Worm (Caenorhabditis elegans) whole organism, young adult: ENCODE results near the gene ZK546.2.
A peak's percentile ranks its signal among the peaks of the same experiment; 100 is the strongest.

Experiments
- B0019.2 ChIP-seq: fragments of 200-800 bp; sonication (Bioruptor generic); conservative IDR thresholded peaks from 2 replicates; pipeline ENCODE4 v1.3.6; 2022; ENCODE audit warnings: missing genetic modification reagents, missing genetic modification characterization, missing compliant biosample characterization
- F23B12.7 ChIP-seq: sonication (generic microtip); optimal IDR thresholded peaks from 2 replicates; lab custom pipeline; 2017; ENCODE audit warnings: missing genetic modification characterization, mild to moderate bottlenecking, missing compliant biosample characterization, antibody characterized with exemption, moderate library complexity; ENCODE audit not compliant: insufficient read depth
- F55B11.4 ChIP-seq: sonication (generic microtip); optimal IDR thresholded peaks from 2 replicates; lab custom pipeline; 2016; ENCODE audit warnings: missing compliant biosample characterization, missing genetic modification characterization, borderline replicate concordance; ENCODE audit not compliant: insufficient read depth
- F57A8.1 ChIP-seq: fragments of 200-800 bp; sonication (Bioruptor generic); optimal IDR thresholded peaks from 2 replicates; lab custom pipeline; 2018; ENCODE audit warnings: mild to moderate bottlenecking, missing genetic modification characterization, moderate library complexity, missing compliant biosample characterization
- T07F8.4 ChIP-seq: sonication (generic microtip); optimal IDR thresholded peaks from 2 replicates; lab custom pipeline; 2016; ENCODE audit warnings: mild to moderate bottlenecking, missing genetic modification characterization, moderate library complexity, missing compliant biosample characterization
- T26A5.8 ChIP-seq: sonication (generic microtip); optimal IDR thresholded peaks from 2 replicates; lab custom pipeline; 2016; ENCODE audit warnings: missing genetic modification characterization, missing compliant biosample characterization
- Y53F4B.3 ChIP-seq: fragments of 200-800 bp; sonication (Bioruptor generic); IDR thresholded peaks from 2 replicates; pipeline ENCODE4 v1.3.6; 2022; ENCODE audit warnings: missing genetic modification reagents, missing genetic modification characterization, missing compliant biosample characterization
- Y56A3A.18 ChIP-seq: fragments of 200-800 bp; sonication (Bioruptor generic); IDR thresholded peaks from 2 replicates; pipeline ENCODE4 v1.3.6; 2022; ENCODE audit warnings: missing genetic modification reagents, missing genetic modification characterization, missing compliant biosample characterization
- Y67H2A.10 ChIP-seq: fragments of 200-800 bp; sonication (Bioruptor generic); conservative IDR thresholded peaks from 2 replicates; pipeline ENCODE4 v1.3.6; 2022; ENCODE audit warnings: missing genetic modification reagents, missing genetic modification characterization, missing compliant biosample characterization
- ZK185.1 ChIP-seq: sonication (generic microtip); optimal IDR thresholded peaks from 2 replicates; lab custom pipeline; 2016; ENCODE audit warnings: mild to moderate bottlenecking, missing genetic modification characterization, missing compliant biosample characterization; ENCODE audit not compliant: poor library complexity, severe bottlenecking
- aptf-3 ChIP-seq: fragments of 200-800 bp; sonication (Bioruptor generic); IDR thresholded peaks from 2 replicates; pipeline ENCODE4 v1.3.6; 2022; ENCODE audit warnings: missing genetic modification characterization, missing compliant biosample characterization
- attf-5 ChIP-seq: fragments of 200-800 bp; sonication (Bioruptor generic); optimal IDR thresholded peaks from 2 replicates; lab custom pipeline; 2018; ENCODE audit warnings: mild to moderate bottlenecking, missing genetic modification characterization, missing compliant biosample characterization
- cebp-1 ChIP-seq, 2 experiments: fragments of 200-800 bp in 1 of 2; sonication (Bioruptor generic) in 1 of 2; sonication (generic microtip) in 1 of 2; IDR thresholded peaks in 1 of 2; optimal IDR thresholded peaks in 1 of 2; 2 replicates each; pipeline versions ENCODE4 v1.3.6 to Lab custom; 2017 to 2022; ENCODE audit warnings: missing compliant biosample characterization in 2 of 2, missing genetic modification characterization in 2 of 2, mild to moderate bottlenecking in 1 of 2, missing genetic modification reagents in 1 of 2, moderate library complexity in 1 of 2
- ceh-100 ChIP-seq: fragments of 200-800 bp; sonication (Bioruptor generic); IDR thresholded peaks from 2 replicates; pipeline ENCODE4 v1.3.6; 2022; ENCODE audit warnings: missing genetic modification reagents, missing genetic modification characterization, missing compliant biosample characterization
- ceh-79 ChIP-seq: sonication (generic microtip); optimal IDR thresholded peaks from 2 replicates; lab custom pipeline; 2017; ENCODE audit warnings: mild to moderate bottlenecking, missing genetic modification characterization, missing compliant biosample characterization
- chd-7 ChIP-seq: sonication (generic microtip); optimal IDR thresholded peaks from 2 replicates; lab custom pipeline; 2016; ENCODE audit warnings: mild to moderate bottlenecking, missing genetic modification characterization, moderate library complexity, missing compliant biosample characterization
- dox-1 ChIP-seq: fragments of 200-800 bp; sonication (Bioruptor generic); IDR thresholded peaks from 2 replicates; pipeline ENCODE4 v1.3.6; 2022; ENCODE audit warnings: missing genetic modification reagents, missing genetic modification characterization, missing compliant biosample characterization
- dpl-1 ChIP-seq: fragments of 150-350 bp; optimal IDR thresholded peaks from 2 replicates; lab custom pipeline; 2014; ENCODE audit warnings: missing biosample characterization, missing genetic modification reagents, missing genetic modification characterization
- fkh-3 ChIP-seq: sonication (generic microtip); optimal IDR thresholded peaks from 2 replicates; lab custom pipeline; 2016; ENCODE audit warnings: mild to moderate bottlenecking, missing genetic modification characterization, missing compliant biosample characterization
- let-607 ChIP-seq, 2 experiments: fragments of 200-800 bp in 1 of 2; sonication (Bioruptor generic) in 1 of 2; sonication (generic microtip) in 1 of 2; optimal IDR thresholded peaks; 2 replicates each; lab custom pipeline; 2016 to 2018; ENCODE audit warnings: mild to moderate bottlenecking in 2 of 2, missing compliant biosample characterization in 2 of 2, missing genetic modification characterization in 2 of 2, moderate library complexity in 2 of 2, missing genotype in 1 of 2
- lin-35 ChIP-seq, 3 experiments: fragments of 150-350 bp in 2 of 3; sonication (generic microtip) in 1 of 3; optimal IDR thresholded peaks; 2 replicates each; lab custom pipeline; 2014 to 2018; ENCODE audit warnings: missing biosample characterization in 3 of 3, missing genetic modification characterization in 3 of 3, missing genetic modification reagents in 3 of 3
- lin-54 ChIP-seq: fragments of 200-800 bp; sonication (Bioruptor generic); optimal IDR thresholded peaks from 2 replicates; lab custom pipeline; 2018; ENCODE audit warnings: mild to moderate bottlenecking, missing genetic modification characterization, missing compliant biosample characterization
- lsl-1 ChIP-seq: fragments of 200-800 bp; sonication (Bioruptor generic); optimal IDR thresholded peaks from 2 replicates; lab custom pipeline; 2018; ENCODE audit warnings: mild to moderate bottlenecking, missing genetic modification characterization, moderate library complexity, missing compliant biosample characterization
- madf-3 ChIP-seq: fragments of 200-800 bp; sonication (Bioruptor generic); IDR thresholded peaks from 2 replicates; pipeline ENCODE4 v1.3.6; 2022; ENCODE audit warnings: missing genetic modification reagents, missing genetic modification characterization, missing compliant biosample characterization
- madf-6 ChIP-seq: fragments of 200-800 bp; sonication (Bioruptor generic); IDR thresholded peaks from 2 replicates; pipeline ENCODE4 v1.3.6; 2022; ENCODE audit warnings: missing genetic modification reagents, missing genetic modification characterization, missing compliant biosample characterization
- mcd-1 ChIP-seq: fragments of 200-800 bp; sonication (Bioruptor generic); IDR thresholded peaks from 2 replicates; pipeline ENCODE4 v1.3.6; 2022; ENCODE audit warnings: missing genetic modification reagents, missing genetic modification characterization, missing compliant biosample characterization
- nfyb-1 ChIP-seq: fragments of 200-800 bp; sonication (Bioruptor generic); IDR thresholded peaks from 2 replicates; pipeline ENCODE4 v1.3.6; 2022; ENCODE audit warnings: missing genetic modification reagents, missing genetic modification characterization, missing compliant biosample characterization
- nhr-80 ChIP-seq: sonication (generic microtip); optimal IDR thresholded peaks from 2 replicates; lab custom pipeline; 2016; ENCODE audit warnings: missing genetic modification characterization, missing compliant biosample characterization
- nhr-90 ChIP-seq: sonication (generic microtip); optimal IDR thresholded peaks from 2 replicates; lab custom pipeline; 2016; ENCODE audit warnings: missing genotype, mild to moderate bottlenecking, missing genetic modification characterization, missing compliant biosample characterization
- sdz-38 ChIP-seq: sonication (generic microtip); optimal IDR thresholded peaks from 2 replicates; lab custom pipeline; 2016; ENCODE audit warnings: missing genotype, missing genetic modification characterization, missing compliant biosample characterization
- snpc-1.3 ChIP-seq: sonication (generic microtip); optimal IDR thresholded peaks from 2 replicates; lab custom pipeline; 2017; ENCODE audit warnings: missing genetic modification characterization, mild to moderate bottlenecking, missing compliant biosample characterization, antibody characterized with exemption, moderate library complexity, missing genotype, missing genetic modification reagents; ENCODE audit not compliant: insufficient read depth
- snpc-3.4 ChIP-seq: sonication (generic microtip); optimal IDR thresholded peaks from 2 replicates; lab custom pipeline; 2017; ENCODE audit warnings: missing genetic modification characterization, mild to moderate bottlenecking, missing compliant biosample characterization, antibody characterized with exemption, moderate library complexity, missing genotype, missing genetic modification reagents
- tlf-1 ChIP-seq: fragments of 200-800 bp; sonication (Bioruptor generic); optimal IDR thresholded peaks from 2 replicates; lab custom pipeline; 2018; ENCODE audit warnings: mild to moderate bottlenecking, missing genetic modification characterization, missing compliant biosample characterization
- unc-130 ChIP-seq: sonication (generic microtip); optimal IDR thresholded peaks from 2 replicates; lab custom pipeline; 2016; ENCODE audit warnings: missing genetic modification reagents, missing genetic modification characterization, missing compliant biosample characterization
- ztf-26 ChIP-seq: sonication (generic microtip); optimal IDR thresholded peaks from 2 replicates; lab custom pipeline; 2017; ENCODE audit warnings: missing genetic modification characterization, missing compliant biosample characterization
- ztf-28 ChIP-seq: fragments of 200-800 bp; sonication (Bioruptor generic); IDR thresholded peaks from 2 replicates; pipeline ENCODE4 v1.3.6; 2022; ENCODE audit warnings: missing genetic modification reagents, missing genetic modification characterization, missing compliant biosample characterization
- ztf-3 ChIP-seq: fragments of 200-800 bp; sonication (Bioruptor generic); optimal IDR thresholded peaks from 2 replicates; lab custom pipeline; 2018; ENCODE audit warnings: mild to moderate bottlenecking, missing genetic modification characterization, missing compliant biosample characterization
- ztf-6 ChIP-seq: fragments of 200-800 bp; sonication (Bioruptor generic); IDR thresholded peaks from 2 replicates; pipeline ENCODE4 v1.3.6; 2022; ENCODE audit warnings: missing genetic modification reagents, missing genetic modification characterization, missing compliant biosample characterization

ZK546.2 gene

ce11 chrII:4986664-4987063, 40.8 kb downstream of the ZK546.2 start:
- TF ChIP-seq T26A5.8 (tag; lab: Kevin White, UChicago) (no peak), ZK185.1 (no peak), sdz-38 (no peak), Y67H2A.10 (no peak), F23B12.7 (tag; lab: Kevin White, UChicago) (no peak), F55B11.4 (tag; lab: Kevin White, UChicago) (no peak), Y53F4B.3 (GFP tag; lab: Robert Waterston, UW) (no peak), ztf-26 (no peak)
- TF ChIP-seq, all 124 proteins: peak for 0

- TF ChIP-seq ztf-3 (GFP tag; lab: Kevin White, UChicago) (no peak), madf-6 (GFP tag; lab: Robert Waterston, UW) (no peak), B0019.2 (GFP tag; lab: Robert Waterston, UW) (no peak), F23B12.7 (tag; lab: Kevin White, UChicago) (no peak), Y56A3A.18 (GFP tag; lab: Robert Waterston, UW) (no peak), chd-7 (tag; lab: Kevin White, UChicago) (no peak), ceh-79 (tag; lab: Kevin White, UChicago) (no peak), tlf-1 (no peak), dox-1 (GFP tag; lab: Robert Waterston, UW) (no peak), ztf-6 (GFP tag; lab: Robert Waterston, UW) (no peak)
These were observed 41.4 kb downstream of the ZK546.2 start for ce11 chrII:4987257-4987656.

- TF ChIP-seq T26A5.8 (tag; lab: Kevin White, UChicago) (no peak), let-607 (tag; optimal IDR thresholded peaks at IDR 0.05; lab: Kevin White, UChicago) (no peak), lin-54 (GFP tag; lab: Kevin White, UChicago) (no peak), ztf-28 (GFP tag; lab: Robert Waterston, UW) (no peak), aptf-3 (GFP tag; lab: Robert Waterston, UW) (0 out of 2 replicates have a peak, but pooled peaks have one; percentile 33), F57A8.1 (GFP tag; lab: Kevin White, UChicago) (no peak), lin-35 (GFP tag; optimal IDR thresholded peaks at IDR 0.05; lab: Kevin White, UChicago) (no peak)
These were observed 44.0 kb downstream of the ZK546.2 start, which contains the start of gene T27F7.12 for ce11 chrII:4989802-4990201. T27F7.12 (plus strand) TSS chrII:4990102.

ce11 chrII:4992977-4993376, 47.1 kb downstream of the ZK546.2 start, which contains the start of gene pigb-1:
pigb-1 (minus strand) TSS chrII:4993077.
- 0 out of 2 replicates have a peak, but pooled peaks have one; percentile 11 for TF ChIP-seq madf-3
- TF ChIP-seq fkh-3 (tag; lab: Kevin White, UChicago), result no peak
- TF ChIP-seq, all 124 proteins: peak for 1

- TF ChIP-seq nhr-90 (no peak), mcd-1 (peak; percentile 42; the same call in 1 of the 2 replicates), dox-1 (GFP tag; lab: Robert Waterston, UW) (peak; percentile 80), F23B12.7 (tag; lab: Kevin White, UChicago) (peak; percentile 12), F57A8.1 (GFP tag; lab: Kevin White, UChicago) (no peak), unc-130 (peak; percentile 7), T07F8.4 (no peak), snpc-3.4 (tag; lab: Kevin White, UChicago) (peak; percentile 17), lin-54 (GFP tag; lab: Kevin White, UChicago) (peak; percentile 5), nhr-80 (tag; lab: Kevin White, UChicago) (peak; percentile 26), snpc-1.3 (peak; percentile 42), ceh-100 (peak; percentile 18; the same call in 1 of the 2 replicates), madf-6 (GFP tag; lab: Robert Waterston, UW) (peak; percentile 51), nfyb-1 (no peak), cebp-1 (GFP tag; IDR thresholded peaks at IDR 0.05; lab: Robert Waterston, UW) (no peak), cebp-1 (tag; optimal IDR thresholded peaks at IDR 0.05; lab: Kevin White, UChicago) (peak; percentile 45), lsl-1 (GFP tag; lab: Kevin White, UChicago) (peak; percentile 48), attf-5 (GFP tag; lab: Kevin White, UChicago) (peak; percentile 75), dpl-1 (GFP tag; lab: Kevin White, UChicago) (peak; percentile 30), B0019.2 (GFP tag; lab: Robert Waterston, UW) (peak; percentile 56; the same call in 1 of the 2 replicates)
These were observed 47.8 kb downstream of the ZK546.2 start, which contains the start of the genes eif-1 and vps-24 for ce11 chrII:4993530-4994192. eif-1 (minus strand) TSS chrII:4993580. vps-24 (plus strand) TSS chrII:4993998.
